Fruit fly (Drosophila melanogaster): ENCODE data around the gene Jon99Ci.

DNA sequence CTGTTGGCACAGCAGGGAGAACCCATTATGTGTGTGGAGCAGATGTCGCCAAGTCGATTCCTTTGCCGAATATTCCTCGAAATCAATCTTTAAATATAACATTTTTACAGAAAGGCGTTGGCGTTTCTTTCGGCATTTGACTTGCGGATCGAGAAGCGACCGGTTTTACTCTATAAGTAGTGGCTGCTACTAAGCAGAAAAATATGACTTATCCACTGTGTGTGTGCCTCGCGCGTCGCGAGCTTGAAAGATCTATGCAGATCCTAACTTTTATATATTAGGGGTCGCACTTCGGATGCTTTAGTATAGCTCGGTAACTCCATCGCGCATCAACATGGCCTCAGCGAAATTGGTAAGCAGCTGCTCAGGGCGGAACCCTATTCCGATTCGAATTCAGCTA, 20.8 kb downstream of the Jon99Ci start, which contains the start of gene CG15515:
- TF ChIP-seq ttk (optimal IDR thresholded peaks at IDR 0.05) (no peak), Sin3A (optimal IDR thresholded peaks at IDR 0.05) (no peak), insv (optimal IDR thresholded peaks at IDR 0.05) (no peak)
